Worm (Caenorhabditis elegans) whole organism, L4/young adult: Measurements from ENCODE around the gene K02D3.1.

ENCODE experiments used
- W03F9.2 ChIP-seq: fragments of 150-350 bp; optimal IDR thresholded peaks from 2 replicates; lab custom pipeline; 2014; ENCODE audit warnings: missing biosample characterization, missing genetic modification characterization
- dao-5 ChIP-seq: sonication (generic microtip); optimal IDR thresholded peaks from 2 replicates; lab custom pipeline; 2016; ENCODE audit warnings: missing genotype, missing genetic modification characterization, moderate library complexity, missing compliant biosample characterization
- him-1 ChIP-seq: sonication (generic microtip); optimal IDR thresholded peaks from 2 replicates; lab custom pipeline; 2016; ENCODE audit warnings: missing genotype, missing genetic modification reagents, missing genetic modification characterization, missing compliant biosample characterization

K02D3.1 gene

DNA sequence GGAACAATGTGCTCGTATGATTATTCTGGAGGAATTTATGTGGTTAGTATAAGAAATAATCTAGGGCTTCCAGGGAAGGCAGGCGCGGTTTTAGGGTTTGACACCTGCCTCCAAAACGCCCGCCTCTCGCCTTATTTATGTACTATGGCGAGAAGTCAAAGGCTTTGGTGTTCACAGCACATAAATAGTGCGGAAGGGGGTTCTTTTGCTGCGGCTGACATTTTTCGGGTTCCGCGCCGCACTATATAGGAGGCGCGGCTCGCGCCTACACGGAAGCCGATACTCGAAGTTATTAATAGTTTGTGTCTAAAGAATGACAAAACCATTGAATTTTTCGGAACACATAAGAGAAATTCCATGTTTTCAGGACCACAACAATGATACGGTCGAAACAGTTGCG lies 16.4 kb upstream of the K02D3.1 start:
- no peak for TF ChIP-seq dao-5 (tag; lab: Kevin White, UChicago)
- no peak for TF ChIP-seq W03F9.2
- TF ChIP-seq him-1 (tag; lab: Kevin White, UChicago) = no peak

DNA sequence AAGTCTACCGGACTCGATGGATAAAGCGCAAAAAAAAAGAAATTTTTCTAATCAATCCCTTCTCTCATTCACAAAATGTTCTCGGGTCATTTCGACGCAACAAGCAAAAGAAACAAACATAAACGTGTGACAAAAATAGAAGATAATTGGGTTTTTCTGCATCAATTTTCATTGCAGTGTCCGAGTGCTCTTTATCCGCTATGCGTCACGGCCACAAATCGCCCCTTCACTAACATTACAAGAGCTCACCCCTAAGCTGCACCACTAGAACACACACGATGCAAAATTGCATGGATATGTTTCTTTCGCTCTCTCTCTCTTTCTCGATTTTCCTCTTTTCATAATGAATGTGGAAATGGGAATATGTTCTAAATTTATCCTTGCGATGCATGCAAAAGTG lies 10.6 kb upstream of the K02D3.1 start:
- TF ChIP-seq W03F9.2 (no peak), him-1 (tag; lab: Kevin White, UChicago) (no peak), dao-5 (tag; lab: Kevin White, UChicago) (no peak)

DNA sequence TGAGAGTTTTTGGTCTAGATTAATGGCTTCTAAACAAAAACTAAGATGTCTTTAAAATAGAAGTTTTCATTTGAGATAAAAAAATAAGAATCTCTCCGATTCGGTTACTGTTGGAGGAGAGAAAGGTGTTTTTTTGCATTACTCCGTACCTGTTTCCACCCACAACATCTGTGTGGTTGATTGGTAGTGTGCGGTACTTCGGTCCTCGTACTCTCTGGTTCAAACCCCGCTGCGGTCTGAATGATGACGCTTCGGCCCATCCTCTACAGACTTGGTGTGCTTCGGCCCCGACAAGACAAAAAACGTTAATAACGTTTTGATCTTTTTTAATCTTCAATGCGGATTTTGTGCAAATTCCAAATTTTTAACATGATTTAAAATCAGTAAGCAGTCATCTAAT lies 9.2 kb upstream of the K02D3.1 start:
- TF ChIP-seq dao-5 (tag; lab: Kevin White, UChicago) (no peak), W03F9.2 (no peak), him-1 (tag; lab: Kevin White, UChicago) (no peak)

DNA sequence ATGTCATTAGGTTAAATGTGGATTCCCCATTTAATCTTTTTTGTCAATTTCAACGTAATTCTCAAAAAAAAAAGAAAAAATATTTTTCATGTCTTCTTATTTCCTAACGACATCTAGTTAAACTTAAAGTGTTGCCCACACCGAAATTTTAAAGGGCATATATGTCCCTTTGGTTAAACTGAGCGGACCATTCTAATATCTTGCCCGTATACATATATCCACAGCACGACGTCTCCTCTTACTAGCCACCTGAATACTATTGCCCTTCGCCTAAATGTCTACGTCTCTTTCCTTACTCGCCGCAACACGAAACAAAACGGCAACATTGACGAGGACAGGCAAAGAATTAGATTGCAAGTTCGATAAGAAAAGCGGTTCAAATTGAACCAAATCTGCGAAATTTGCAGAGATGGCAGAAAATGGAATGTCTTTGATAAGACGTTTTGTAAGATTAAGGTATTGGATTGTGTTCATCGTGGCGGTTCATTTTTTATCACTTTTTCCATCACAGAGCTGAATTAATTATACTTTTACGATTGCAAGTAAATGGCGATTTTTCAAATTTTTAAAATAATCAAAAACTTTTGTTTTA lies 6.0 kb upstream of the K02D3.1 start:
- TF ChIP-seq dao-5 (tag; lab: Kevin White, UChicago) = peak; percentile 88
- TF ChIP-seq him-1 (tag; lab: Kevin White, UChicago) = peak; percentile 100
- peak; percentile 98 for TF ChIP-seq W03F9.2

DNA sequence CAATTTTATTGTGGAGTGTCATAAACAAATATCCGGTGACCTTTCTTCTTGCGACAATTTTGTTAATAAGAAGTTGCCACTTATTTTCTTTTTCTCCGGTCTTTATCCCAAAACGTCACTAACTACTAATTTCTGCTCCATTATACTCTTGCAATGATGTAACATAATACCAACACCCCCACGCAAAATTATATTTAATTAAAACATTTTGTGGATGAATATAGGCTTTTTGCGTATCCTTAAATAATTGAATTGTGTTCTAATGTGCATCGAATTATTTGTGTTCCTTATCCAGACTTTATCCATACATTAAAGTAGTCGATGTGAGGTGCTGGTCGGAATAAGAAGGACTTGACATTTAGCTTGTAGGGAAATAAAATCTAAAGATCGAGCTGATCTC lies 3.8 kb upstream of the K02D3.1 start:
- TF ChIP-seq him-1 (tag; lab: Kevin White, UChicago) = no peak
- no peak for TF ChIP-seq dao-5 (tag; lab: Kevin White, UChicago)
- no peak for TF ChIP-seq W03F9.2

DNA sequence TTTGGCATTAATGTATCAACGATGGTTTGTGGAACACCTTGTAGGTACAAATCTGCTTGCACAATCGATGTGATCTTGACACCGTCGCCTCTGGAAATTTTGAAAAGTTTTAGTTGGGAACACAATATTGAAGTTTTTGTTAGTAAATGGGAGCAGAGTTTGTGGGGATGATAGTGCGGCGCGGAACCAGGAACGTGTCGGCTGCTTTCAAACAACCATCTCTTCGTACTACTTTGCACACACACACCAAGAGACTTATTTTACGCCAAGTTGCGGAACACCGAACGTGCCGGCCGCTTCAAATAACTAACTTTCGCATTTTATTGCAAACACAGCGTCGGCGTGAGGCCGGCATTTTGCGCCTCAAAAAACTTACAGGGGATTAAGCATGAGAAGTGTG lies 2.4 kb downstream of the K02D3.1 start:
- no peak for TF ChIP-seq dao-5 (tag; lab: Kevin White, UChicago)

DNA sequence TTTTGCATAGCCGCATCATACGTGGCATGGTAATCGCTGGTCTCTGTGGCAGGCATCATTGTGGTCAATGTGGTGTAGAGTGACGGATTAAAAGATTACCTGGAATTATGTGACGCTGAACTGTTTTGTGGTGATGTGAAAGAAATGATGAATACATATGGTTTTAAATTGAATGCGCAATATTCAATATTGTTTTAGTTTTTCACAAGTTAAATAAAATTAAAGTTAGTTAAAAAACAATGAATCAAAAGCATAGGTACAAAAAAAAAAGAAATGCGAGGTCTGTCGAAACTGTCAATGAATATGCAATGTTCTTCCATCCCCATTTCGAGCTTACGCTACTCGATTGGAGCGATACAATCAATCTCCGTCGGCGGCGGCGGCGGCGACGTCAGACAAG lies 5.2 kb downstream of the K02D3.1 start, which contains the start of gene K02D3.2:
TSS of gene K02D3.2 (minus strand) at position 101 of the 400 bp plus-strand sequence.
- TF ChIP-seq W03F9.2 (no peak), dao-5 (tag; lab: Kevin White, UChicago) (no peak), him-1 (tag; lab: Kevin White, UChicago) (no peak)

DNA sequence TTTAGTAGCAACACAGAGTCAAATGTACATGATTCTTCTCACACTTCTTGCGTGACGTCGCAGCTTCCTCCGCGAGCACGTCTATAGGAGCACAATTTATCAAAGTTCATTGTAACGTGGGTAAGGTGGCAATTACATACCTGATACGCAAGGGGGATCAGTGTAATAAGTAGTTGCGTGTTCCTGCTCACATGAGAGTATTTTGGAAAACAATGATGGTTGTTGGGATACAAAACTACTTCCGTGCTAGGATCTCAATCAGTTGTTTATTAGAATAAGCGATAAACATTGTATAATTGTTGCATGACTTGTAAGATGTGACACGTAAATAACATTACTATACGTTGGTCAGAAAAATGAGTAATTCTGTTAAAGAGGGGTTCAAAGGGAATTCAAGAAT lies 6.3 kb downstream of the K02D3.1 start:
- TF ChIP-seq W03F9.2 = no peak
- TF ChIP-seq him-1 (tag; lab: Kevin White, UChicago) = no peak
- TF ChIP-seq dao-5 (tag; lab: Kevin White, UChicago) = no peak

DNA sequence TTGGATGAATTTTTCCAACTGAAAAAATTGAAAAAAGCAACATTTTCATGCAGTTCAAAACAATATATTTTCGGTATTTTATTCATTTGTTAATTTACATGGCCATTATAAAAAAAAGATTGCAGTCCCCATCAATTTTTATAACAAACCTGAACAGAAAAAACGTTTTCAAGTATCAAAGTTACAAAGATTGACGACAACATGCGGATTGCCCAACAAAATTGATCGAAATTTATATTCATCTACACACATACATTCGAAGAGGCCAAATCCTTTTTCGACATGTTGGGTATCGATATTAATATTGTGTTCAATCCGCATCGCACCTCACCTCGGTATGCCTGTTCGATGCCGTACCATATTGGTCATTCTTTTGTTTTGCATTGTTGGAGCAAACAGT lies 7.2 kb downstream of the K02D3.1 start, which contains the start of gene K11E4.1:
TSS of gene K11E4.1 (plus strand) at position 301 of the 400 bp plus-strand sequence.
- TF ChIP-seq W03F9.2 = no peak
- no peak for TF ChIP-seq him-1 (tag; lab: Kevin White, UChicago)
- TF ChIP-seq dao-5 (tag; lab: Kevin White, UChicago) = no peak

DNA sequence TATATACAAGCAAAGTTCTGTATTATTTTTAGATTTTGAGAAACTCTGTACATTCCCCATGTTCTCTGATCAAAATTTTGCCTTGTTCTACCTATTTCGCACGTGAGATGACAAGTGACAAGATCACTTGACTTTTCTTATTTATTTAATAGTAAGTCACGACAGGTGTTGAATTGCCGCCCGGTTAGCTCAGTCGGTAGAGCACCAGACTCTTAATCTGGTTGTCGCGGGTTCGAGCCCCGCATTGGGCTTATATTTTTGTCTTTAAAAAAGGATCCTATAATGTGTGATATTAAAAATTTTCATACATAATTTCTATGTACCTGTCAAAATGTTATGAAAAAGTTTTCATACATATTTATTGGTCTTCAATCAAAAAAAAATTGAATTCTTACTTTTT lies 8.0 kb downstream of the K02D3.1 start:
- TF ChIP-seq him-1 (tag; lab: Kevin White, UChicago) = no peak
- TF ChIP-seq dao-5 (tag; lab: Kevin White, UChicago) = peak; percentile 62
- TF ChIP-seq W03F9.2 = no peak

DNA sequence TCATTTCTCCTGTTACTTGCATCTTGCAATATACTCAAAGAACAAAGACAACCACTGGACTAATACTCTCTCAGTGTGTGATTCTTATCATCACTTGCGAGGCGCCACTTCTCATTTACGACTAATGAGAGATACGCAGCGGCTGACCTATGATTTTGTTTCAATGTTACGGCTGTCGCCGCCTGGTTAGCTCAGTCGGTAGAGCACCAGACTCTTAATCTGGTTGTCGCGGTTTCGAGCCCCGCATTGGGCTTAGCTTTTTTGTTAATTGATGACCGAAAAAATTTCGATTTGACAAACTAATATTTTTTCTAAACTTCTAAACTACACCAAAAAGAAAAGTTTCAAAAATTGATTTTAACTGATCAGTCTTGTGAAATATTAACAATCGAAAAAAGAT lies 9.6 kb downstream of the K02D3.1 start:
- TF ChIP-seq W03F9.2 (no peak), dao-5 (tag; lab: Kevin White, UChicago) (no peak), him-1 (tag; lab: Kevin White, UChicago) (no peak)

DNA sequence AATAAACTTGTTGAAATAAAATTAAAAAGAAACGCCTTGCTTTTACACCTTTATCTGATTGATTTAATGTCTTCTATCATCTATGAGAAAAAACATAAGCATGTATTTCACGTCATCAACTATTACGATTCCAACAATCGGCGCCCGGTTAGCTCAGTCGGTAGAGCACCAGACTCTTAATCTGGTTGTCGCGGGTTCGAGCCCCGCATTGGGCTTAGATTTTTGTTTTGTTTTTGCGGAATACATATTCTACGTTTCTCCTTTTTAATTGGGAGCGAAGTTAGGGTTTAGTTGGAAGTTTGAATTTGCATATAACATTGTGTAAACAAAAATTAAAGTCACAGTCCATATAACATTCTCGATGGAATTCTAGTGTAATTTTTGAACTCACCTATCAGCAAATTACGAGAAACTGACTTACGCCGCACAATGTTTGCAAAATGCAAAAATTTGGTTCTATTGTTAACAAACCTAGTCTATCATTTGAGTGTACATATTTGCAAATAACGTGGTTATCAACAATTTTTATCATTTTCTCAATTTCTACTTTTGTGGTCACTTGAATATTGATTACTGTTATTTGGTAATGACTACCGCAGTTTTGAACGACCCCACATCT lies 10.5 kb downstream of the K02D3.1 start, which contains the start of gene shc-3:
TSS of gene shc-3 (plus strand) at position 484 of the 619 bp plus-strand sequence.
- TF ChIP-seq him-1 (tag; lab: Kevin White, UChicago) (no peak), W03F9.2 (no peak), dao-5 (tag; lab: Kevin White, UChicago) (no peak)

DNA sequence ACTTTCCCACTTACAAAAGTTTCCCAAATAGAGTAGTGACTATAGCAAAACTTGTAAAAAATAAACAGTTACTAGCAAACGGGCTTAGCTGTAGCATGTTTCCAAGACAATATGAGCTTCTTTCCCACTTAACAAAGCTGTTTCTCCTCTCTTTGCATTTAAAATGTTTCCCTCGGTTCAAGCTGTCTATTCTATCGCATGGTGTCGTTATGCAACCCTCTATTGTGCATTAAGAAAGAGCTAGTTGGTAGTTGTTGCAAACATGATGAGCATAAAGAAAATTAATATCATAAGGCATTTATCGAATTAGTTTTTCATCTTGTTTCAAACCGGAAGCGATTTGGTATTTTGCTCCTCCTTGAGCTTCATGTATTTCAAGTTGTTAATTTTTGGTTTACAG lies 16.1 kb downstream of the K02D3.1 start, which contains the start of gene poml-1:
TSS of gene poml-1 (minus strand) at position 101 of the 400 bp plus-strand sequence.
- TF ChIP-seq him-1 (tag; lab: Kevin White, UChicago) (no peak), W03F9.2 (no peak), dao-5 (tag; lab: Kevin White, UChicago) (no peak)

DNA sequence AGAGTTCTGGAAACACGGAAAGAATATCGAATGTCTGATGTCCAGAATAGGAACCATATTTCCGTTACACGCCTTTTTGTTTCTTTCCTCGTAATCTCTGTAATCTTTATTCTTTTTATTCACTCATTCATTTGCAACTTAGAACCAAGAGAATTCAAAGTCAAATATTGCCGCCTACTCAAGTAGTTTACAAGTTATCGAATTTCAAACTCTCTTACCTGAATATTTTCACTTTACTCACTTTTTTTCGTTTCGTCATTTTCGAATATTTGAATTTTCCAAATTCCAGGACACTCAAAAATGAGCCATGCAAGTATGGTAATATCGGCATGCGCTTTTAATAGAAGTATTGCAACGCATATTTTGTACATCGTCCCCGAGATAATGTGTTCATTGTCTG lies 17.7 kb downstream of the K02D3.1 start, which contains the start of gene K11E4.6:
TSS of gene K11E4.6 (plus strand) at position 301 of the 400 bp plus-strand sequence.
- no peak for TF ChIP-seq him-1 (tag; lab: Kevin White, UChicago)
- no peak for TF ChIP-seq W03F9.2
- no peak for TF ChIP-seq dao-5 (tag; lab: Kevin White, UChicago)
